Worm (Caenorhabditis elegans) whole organism, L1 larva: Measurements from ENCODE around the gene xol-1.

Source experiments
- C16A3.4 ChIP-seq: fragments of 150-350 bp; optimal IDR thresholded peaks from 2 replicates; lab custom pipeline; 2014; ENCODE audit warnings: missing biosample characterization, missing genetic modification characterization
- C34B4.2 ChIP-seq: sonication (generic microtip); optimal IDR thresholded peaks from 2 replicates; lab custom pipeline; 2017; ENCODE audit warnings: mild to moderate bottlenecking, missing genetic modification characterization, missing compliant biosample characterization
- F16B12.6 ChIP-seq: fragments of 150-350 bp; optimal IDR thresholded peaks from 2 replicates; lab custom pipeline; 2014; ENCODE audit warnings: missing biosample characterization, missing genetic modification characterization
- Y116A8C.19 ChIP-seq: sonication (generic microtip); optimal IDR thresholded peaks from 2 replicates; lab custom pipeline; 2016; ENCODE audit warnings: missing compliant biosample characterization, missing genetic modification characterization, borderline replicate concordance
- alr-1 ChIP-seq: fragments of 200-800 bp; sonication (Bioruptor generic); optimal IDR thresholded peaks from 2 replicates; lab custom pipeline; 2018; ENCODE audit warnings: borderline replicate concordance, mild to moderate bottlenecking, missing genetic modification characterization, missing compliant biosample characterization
- ama-1 ChIP-seq: fragments of 150-350 bp; optimal IDR thresholded peaks from 2 replicates; lab custom pipeline; 2014
- blmp-1 ChIP-seq: fragments of 150-350 bp; optimal IDR thresholded peaks from 2 replicates; lab custom pipeline; 2014; ENCODE audit warnings: missing biosample characterization, missing genetic modification characterization
- ceh-8 ChIP-seq: fragments of 200-800 bp; sonication (Bioruptor generic); optimal IDR thresholded peaks from 2 replicates; lab custom pipeline; 2018; ENCODE audit warnings: mild to moderate bottlenecking, missing genetic modification characterization, moderate library complexity, missing compliant biosample characterization
- dpl-1 ChIP-seq, 3 experiments: fragments of 150-350 bp in 2 of 3; sonication (generic microtip) in 1 of 3; optimal IDR thresholded peaks; 2 replicates each; lab custom pipeline; 2014 to 2017; ENCODE audit warnings: missing biosample characterization in 3 of 3, missing genetic modification characterization in 3 of 3, missing genetic modification reagents in 3 of 3
- efl-1 ChIP-seq, 4 experiments: fragments of 150-350 bp; optimal IDR thresholded peaks in 3 of 4; peaks in 1 of 4; 1 replicate in 1 of 4; 2 replicates in 3 of 4; lab custom pipeline; 2014; ENCODE audit warnings: missing biosample characterization in 2 of 4, missing genetic modification characterization in 2 of 4, missing genetic modification reagents in 2 of 4
- efl-3 ChIP-seq: fragments of 200-800 bp; sonication (Bioruptor generic); optimal IDR thresholded peaks from 2 replicates; lab custom pipeline; 2018; ENCODE audit warnings: mild to moderate bottlenecking, missing genetic modification characterization, missing compliant biosample characterization
- ets-5 ChIP-seq: fragments of 200-800 bp; sonication (Bioruptor generic); IDR thresholded peaks from 2 replicates; pipeline ENCODE4 v1.3.6; 2022; ENCODE audit warnings: missing genetic modification characterization, missing compliant biosample characterization
- grh-1 ChIP-seq: fragments of 200-800 bp; sonication (Bioruptor generic); IDR thresholded peaks from 2 replicates; pipeline ENCODE4 v1.3.6; 2022; ENCODE audit warnings: missing genetic modification reagents, missing genetic modification characterization, missing compliant biosample characterization
- hlh-4 ChIP-seq: sonication (generic microtip); optimal IDR thresholded peaks from 2 replicates; lab custom pipeline; 2016; ENCODE audit warnings: mild to moderate bottlenecking, missing genetic modification characterization, missing compliant biosample characterization
- isw-1 ChIP-seq: fragments of 200-800 bp; sonication (Bioruptor generic); IDR thresholded peaks from 2 replicates; pipeline ENCODE4 v1.3.6; 2022; ENCODE audit warnings: missing genetic modification characterization, missing compliant biosample characterization
- jun-1 ChIP-seq: fragments of 150-350 bp; optimal IDR thresholded peaks from 2 replicates; lab custom pipeline; 2014; ENCODE audit warnings: missing biosample characterization, missing genetic modification reagents, missing genetic modification characterization
- lin-13 ChIP-seq: fragments of 150-350 bp; optimal IDR thresholded peaks from 2 replicates; lab custom pipeline; 2014; ENCODE audit warnings: missing biosample characterization, missing genetic modification reagents, missing genetic modification characterization
- lin-14 ChIP-seq: fragments of 200-800 bp; sonication (Bioruptor generic); optimal IDR thresholded peaks from 2 replicates; lab custom pipeline; 2018; ENCODE audit warnings: mild to moderate bottlenecking, missing genetic modification characterization, moderate library complexity, missing compliant biosample characterization
- lin-35 ChIP-seq, 2 experiments: fragments of 150-350 bp; optimal IDR thresholded peaks; 2 replicates each; lab custom pipeline; 2014; ENCODE audit warnings: missing biosample characterization in 2 of 2, missing genetic modification characterization in 2 of 2, missing genetic modification reagents in 2 of 2
- lsy-2 ChIP-seq, 2 experiments: fragments of 150-350 bp; optimal IDR thresholded peaks; 2 replicates each; lab custom pipeline; 2014; ENCODE audit warnings: missing biosample characterization in 2 of 2, missing genetic modification characterization in 2 of 2
- mab-9 ChIP-seq: fragments of 200-800 bp; sonication (Bioruptor generic); IDR thresholded peaks from 2 replicates; pipeline ENCODE4 v1.3.6; 2022; ENCODE audit warnings: missing genetic modification reagents, missing genetic modification characterization, missing compliant biosample characterization
- mef-2 ChIP-seq: fragments of 150-350 bp; optimal IDR thresholded peaks from 2 replicates; lab custom pipeline; 2014; ENCODE audit warnings: missing biosample characterization, missing genetic modification characterization
- mep-1 ChIP-seq: fragments of 150-350 bp; optimal IDR thresholded peaks from 2 replicates; lab custom pipeline; 2014; ENCODE audit warnings: missing biosample characterization, missing genetic modification characterization
- nhr-19 ChIP-seq: fragments of 200-800 bp; sonication (Bioruptor generic); conservative IDR thresholded peaks from 2 replicates; pipeline ENCODE4 v1.3.6; 2022; ENCODE audit warnings: missing genetic modification characterization, missing compliant biosample characterization
- nhr-20 ChIP-seq: sonication (generic microtip); optimal IDR thresholded peaks from 2 replicates; lab custom pipeline; 2016; ENCODE audit warnings: mild to moderate bottlenecking, missing genetic modification characterization, missing compliant biosample characterization
- nhr-76 ChIP-seq: sonication (generic microtip); optimal IDR thresholded peaks from 2 replicates; lab custom pipeline; 2017; ENCODE audit warnings: missing biosample characterization, missing genetic modification characterization
- nhr-84 ChIP-seq: sonication (generic microtip); optimal IDR thresholded peaks from 2 replicates; lab custom pipeline; 2017; ENCODE audit warnings: missing biosample characterization, missing genetic modification characterization
- pag-3 ChIP-seq: sonication (generic microtip); optimal IDR thresholded peaks from 2 replicates; lab custom pipeline; 2017; ENCODE audit warnings: missing genetic modification characterization, mild to moderate bottlenecking, missing compliant biosample characterization, antibody characterized with exemption, borderline replicate concordance; ENCODE audit not compliant: insufficient read depth
- pqm-1 ChIP-seq: sonication (generic microtip); optimal IDR thresholded peaks from 3 replicates; lab custom pipeline; 2017; ENCODE audit warnings: missing biosample characterization, missing genetic modification characterization
- rnt-1 ChIP-seq: sonication (generic microtip); optimal IDR thresholded peaks from 2 replicates; lab custom pipeline; 2016; ENCODE audit warnings: mild to moderate bottlenecking, missing genetic modification characterization, moderate library complexity, missing compliant biosample characterization
- skn-1 ChIP-seq: fragments of 150-350 bp; optimal IDR thresholded peaks from 2 replicates; lab custom pipeline; 2014; ENCODE audit warnings: missing biosample characterization, missing genetic modification characterization
- snu-23 ChIP-seq: sonication (generic microtip); optimal IDR thresholded peaks from 2 replicates; lab custom pipeline; 2016; ENCODE audit warnings: missing genetic modification characterization, missing compliant biosample characterization
- sptf-1 ChIP-seq: fragments of 150-350 bp; optimal IDR thresholded peaks from 2 replicates; lab custom pipeline; 2014; ENCODE audit warnings: missing biosample characterization, missing genetic modification characterization
- sup-37 ChIP-seq: fragments of 200-800 bp; sonication (Bioruptor generic); optimal IDR thresholded peaks from 2 replicates; lab custom pipeline; 2018; ENCODE audit warnings: mild to moderate bottlenecking, missing genetic modification characterization, missing compliant biosample characterization
- unc-30 ChIP-seq: sonication (generic microtip); optimal IDR thresholded peaks from 2 replicates; lab custom pipeline; 2017; ENCODE audit warnings: missing biosample characterization, missing genetic modification characterization
- unc-62 ChIP-seq: fragments of 150-350 bp; optimal IDR thresholded peaks from 2 replicates; lab custom pipeline; 2014; ENCODE audit warnings: missing biosample characterization, missing genetic modification reagents, missing genetic modification characterization
- vab-15 ChIP-seq: sonication (generic microtip); optimal IDR thresholded peaks from 2 replicates; lab custom pipeline; 2017; ENCODE audit warnings: missing genotype, mild to moderate bottlenecking, missing genetic modification characterization, missing compliant biosample characterization
- zag-1 ChIP-seq: fragments of 150-350 bp; optimal IDR thresholded peaks from 2 replicates; lab custom pipeline; 2014; ENCODE audit warnings: missing biosample characterization, missing genetic modification characterization
- ztf-11 ChIP-seq, 2 experiments: sonication (generic microtip); optimal IDR thresholded peaks; 2 replicates each; lab custom pipeline; 2016 to 2017; ENCODE audit warnings: missing genetic modification characterization in 2 of 2, missing biosample characterization in 1 of 2, missing compliant biosample characterization in 1 of 2

The xol-1 gene

ce11 chrX:8040967-8041366 is at the start of gene xol-1:
TSS of gene xol-1 (plus strand) at chrX:8041313.
- TF ChIP-seq unc-62 (GFP tag; lab: Kevin White, UChicago) (no peak), jun-1 (tag; lab: Kevin White, UChicago) (no peak), nhr-20 (no peak), isw-1 (GFP tag; lab: Robert Waterston, UW) (no peak), rnt-1 (peak; percentile 12), lsy-2 (tag; optimal IDR thresholded peaks at IDR 0.05; lab: Kevin White, UChicago) (no peak), pqm-1 (tag; lab: Kevin White, UChicago) (no peak), lin-14 (GFP tag; lab: Kevin White, UChicago) (no peak), zag-1 (tag; lab: Kevin White, UChicago) (no peak), snu-23 (peak; percentile 23), hlh-4 (tag; lab: Kevin White, UChicago) (no peak), blmp-1 (tag; lab: Kevin White, UChicago) (peak; percentile 30), grh-1 (GFP tag; lab: Robert Waterston, UW) (no peak), mab-9 (GFP tag; lab: Robert Waterston, UW) (no peak), Y116A8C.19 (tag; lab: Kevin White, UChicago) (no peak), nhr-76 (no peak), lin-35 (GFP tag; optimal IDR thresholded peaks at IDR 0.05; lab: Kevin White, UChicago) (peak in 1 of 2 experiments; percentile 30), F16B12.6 (tag; lab: Kevin White, UChicago) (no peak), dpl-1 (GFP tag; optimal IDR thresholded peaks at IDR 0.05; lab: Kevin White, UChicago) (no peak), sptf-1 (tag; lab: Kevin White, UChicago) (no peak), mef-2 (tag; lab: Kevin White, UChicago) (no peak), pag-3 (no peak), lin-13 (GFP tag; lab: Kevin White, UChicago) (no peak), skn-1 (tag; lab: Kevin White, UChicago) (peak; percentile 0), nhr-84 (tag; lab: Kevin White, UChicago) (no peak), efl-1 (optimal IDR thresholded peaks at IDR 0.05; lab: Kevin White, UChicago) (no peak), efl-1 (GFP tag; optimal IDR thresholded peaks at IDR 0.05 in 1 of 2; lab: Kevin White, UChicago) (peak in 1 of 2 experiments; percentile 37), C34B4.2 (tag; lab: Kevin White, UChicago) (no peak)

DNA sequence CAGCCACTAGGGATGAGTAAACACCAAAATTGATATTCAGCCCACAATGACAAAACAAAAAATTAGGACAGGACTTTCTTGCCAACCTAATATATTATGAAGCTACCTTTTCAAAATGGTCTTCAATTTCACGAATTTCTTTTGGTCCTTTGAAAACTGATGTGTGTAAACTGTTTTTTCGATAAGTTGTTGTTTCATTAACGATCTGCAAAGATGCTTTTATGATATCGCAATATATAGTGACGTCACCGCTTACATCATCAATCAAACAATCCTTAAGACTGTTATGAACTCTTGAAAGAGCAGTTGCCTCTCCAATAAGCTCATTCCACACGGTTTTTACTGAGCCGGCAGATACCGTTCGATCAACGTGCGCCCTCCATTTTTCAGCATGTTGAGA is 49.0 kb upstream of the xol-1 start:
- TF ChIP-seq ama-1: no peak
- TF ChIP-seq efl-1 (optimal IDR thresholded peaks at IDR 0.05; lab: Kevin White, UChicago): no peak
- peak in 1 of 2 experiments; percentile 33 for TF ChIP-seq efl-1 (GFP tag; optimal IDR thresholded peaks at IDR 0.05 in 1 of 2; lab: Kevin White, UChicago)
- no peak for TF ChIP-seq ceh-8

- no peak for TF ChIP-seq ama-1
- no peak for TF ChIP-seq nhr-19
- no peak for TF ChIP-seq efl-1 (optimal IDR thresholded peaks at IDR 0.05; lab: Kevin White, UChicago)
- TF ChIP-seq efl-1 (GFP tag; optimal IDR thresholded peaks at IDR 0.05 in 1 of 2; lab: Kevin White, UChicago): no peak
- no peak for TF ChIP-seq unc-30 (tag; lab: Kevin White, UChicago)
- no peak for TF ChIP-seq efl-3
- TF ChIP-seq zag-1 (tag; lab: Kevin White, UChicago): no peak
- no peak for TF ChIP-seq vab-15 (tag; lab: Kevin White, UChicago)
- no peak for TF ChIP-seq nhr-76
- no peak for TF ChIP-seq alr-1
- TF ChIP-seq mep-1 (tag; lab: Kevin White, UChicago): no peak
- no peak for TF ChIP-seq C16A3.4 (tag; lab: Kevin White, UChicago)
- TF ChIP-seq ets-5: no peak
- no peak for TF ChIP-seq ztf-11 (tag; optimal IDR thresholded peaks at IDR 0.05; lab: Kevin White, UChicago)
- TF ChIP-seq sup-37 (GFP tag; lab: Kevin White, UChicago): no peak
These were observed 46.6 kb upstream of the xol-1 start for ce11 chrX:7994486-7994885.
